Worm (Caenorhabditis elegans) whole organism, young adult: Measurements from ENCODE around the gene F58F12.12.

Experiments used
- C06A6.2 ChIP-seq: fragments of 200-800 bp; sonication (Bioruptor generic); conservative IDR thresholded peaks from 2 replicates; pipeline ENCODE4 v1.3.6; 2022; ENCODE audit warnings: missing genetic modification characterization, missing compliant biosample characterization
- D2030.7 ChIP-seq: fragments of 200-800 bp; sonication (Bioruptor generic); IDR thresholded peaks from 2 replicates; pipeline ENCODE4 v1.3.6; 2022; ENCODE audit warnings: missing genetic modification reagents, missing genetic modification characterization, missing compliant biosample characterization
- F10E7.11 ChIP-seq: sonication (generic microtip); optimal IDR thresholded peaks from 2 replicates; lab custom pipeline; 2017; ENCODE audit warnings: mild to moderate bottlenecking, missing genetic modification characterization, moderate library complexity, missing compliant biosample characterization
- F23B12.7 ChIP-seq: sonication (generic microtip); optimal IDR thresholded peaks from 2 replicates; lab custom pipeline; 2017; ENCODE audit warnings: missing genetic modification characterization, mild to moderate bottlenecking, missing compliant biosample characterization, antibody characterized with exemption, moderate library complexity; ENCODE audit not compliant: insufficient read depth
- F57A8.1 ChIP-seq: fragments of 200-800 bp; sonication (Bioruptor generic); optimal IDR thresholded peaks from 2 replicates; lab custom pipeline; 2018; ENCODE audit warnings: mild to moderate bottlenecking, missing genetic modification characterization, moderate library complexity, missing compliant biosample characterization
- K11D2.4 ChIP-seq: fragments of 200-800 bp; sonication (Bioruptor generic); IDR thresholded peaks from 2 replicates; pipeline ENCODE4 v1.3.6; 2022; ENCODE audit warnings: missing genetic modification reagents, missing genetic modification characterization, missing compliant biosample characterization
- T07F8.4 ChIP-seq: sonication (generic microtip); optimal IDR thresholded peaks from 2 replicates; lab custom pipeline; 2016; ENCODE audit warnings: mild to moderate bottlenecking, missing genetic modification characterization, moderate library complexity, missing compliant biosample characterization
- T26A5.8 ChIP-seq: sonication (generic microtip); optimal IDR thresholded peaks from 2 replicates; lab custom pipeline; 2016; ENCODE audit warnings: missing genetic modification characterization, missing compliant biosample characterization
- Y53G8AR.9 ChIP-seq: fragments of 200-800 bp; sonication (Bioruptor generic); conservative IDR thresholded peaks from 2 replicates; pipeline ENCODE4 v1.3.6; 2022; ENCODE audit warnings: missing genetic modification reagents, missing genetic modification characterization, missing compliant biosample characterization
- Y56A3A.18 ChIP-seq: fragments of 200-800 bp; sonication (Bioruptor generic); IDR thresholded peaks from 2 replicates; pipeline ENCODE4 v1.3.6; 2022; ENCODE audit warnings: missing genetic modification reagents, missing genetic modification characterization, missing compliant biosample characterization
- ZK185.1 ChIP-seq: sonication (generic microtip); optimal IDR thresholded peaks from 2 replicates; lab custom pipeline; 2016; ENCODE audit warnings: mild to moderate bottlenecking, missing genetic modification characterization, missing compliant biosample characterization; ENCODE audit not compliant: poor library complexity, severe bottlenecking
- ama-1 ChIP-seq, 3 experiments: fragments of 150-350 bp in 1 of 3; sonication (generic microtip) in 2 of 3; optimal IDR thresholded peaks; 2 replicates each; lab custom pipeline; 2014 to 2018; ENCODE audit warnings: missing biosample characterization in 2 of 3, missing genetic modification characterization in 2 of 3, missing genetic modification reagents in 2 of 3
- atf-7 ChIP-seq: sonication (generic microtip); optimal IDR thresholded peaks from 2 replicates; lab custom pipeline; 2017; ENCODE audit warnings: mild to moderate bottlenecking, missing genetic modification characterization, missing compliant biosample characterization
- bed-1 ChIP-seq: fragments of 200-800 bp; sonication (Bioruptor generic); IDR thresholded peaks from 2 replicates; pipeline ENCODE4 v1.3.6; 2022; ENCODE audit warnings: missing genetic modification reagents, missing genetic modification characterization, missing compliant biosample characterization
- ccch-3 ChIP-seq: fragments of 200-800 bp; sonication (Bioruptor generic); optimal IDR thresholded peaks from 2 replicates; lab custom pipeline; 2018; ENCODE audit warnings: mild to moderate bottlenecking, missing genetic modification characterization, missing compliant biosample characterization
- cebp-2 ChIP-seq: fragments of 200-800 bp; sonication (Bioruptor generic); IDR thresholded peaks from 2 replicates; pipeline ENCODE4 v1.3.6; 2022; ENCODE audit warnings: missing genetic modification characterization, missing compliant biosample characterization
- egl-18 ChIP-seq: fragments of 200-800 bp; sonication (Bioruptor generic); IDR thresholded peaks from 2 replicates; pipeline ENCODE4 v1.3.6; 2022; ENCODE audit warnings: missing genetic modification reagents, missing genetic modification characterization, missing compliant biosample characterization
- egl-44 ChIP-seq: fragments of 200-800 bp; sonication (Bioruptor generic); IDR thresholded peaks from 2 replicates; pipeline ENCODE4 v1.3.6; 2022; ENCODE audit warnings: missing genetic modification reagents, missing genetic modification characterization, missing compliant biosample characterization
- egrh-3 ChIP-seq: fragments of 200-800 bp; sonication (Bioruptor generic); IDR thresholded peaks from 2 replicates; pipeline ENCODE4 v1.3.6; 2022; ENCODE audit warnings: missing genetic modification reagents, missing genetic modification characterization, missing compliant biosample characterization
- ekl-4 ChIP-seq: fragments of 200-800 bp; sonication (Bioruptor generic); IDR thresholded peaks from 2 replicates; pipeline ENCODE4 v1.3.6; 2022; ENCODE audit warnings: missing genetic modification reagents, missing genetic modification characterization, missing compliant biosample characterization
- hlh-12 ChIP-seq: sonication (generic microtip); optimal IDR thresholded peaks from 2 replicates; lab custom pipeline; 2016; ENCODE audit warnings: missing genetic modification characterization, missing compliant biosample characterization
- hmg-1.2 ChIP-seq: fragments of 200-800 bp; sonication (Bioruptor generic); IDR thresholded peaks from 2 replicates; pipeline ENCODE4 v1.3.6; 2022; ENCODE audit warnings: missing genetic modification reagents, missing genetic modification characterization, missing compliant biosample characterization
- hrde-1 ChIP-seq: sonication (generic microtip); optimal IDR thresholded peaks from 2 replicates; lab custom pipeline; 2016; ENCODE audit warnings: missing genetic modification characterization, mild to moderate bottlenecking, missing compliant biosample characterization, moderate library complexity, missing genotype, missing genetic modification reagents, borderline replicate concordance
- lin-40 ChIP-seq: sonication (generic microtip); optimal IDR thresholded peaks from 2 replicates; lab custom pipeline; 2016; ENCODE audit warnings: missing genetic modification characterization, mild to moderate bottlenecking, missing compliant biosample characterization, missing genotype, missing genetic modification reagents
- lsl-1 ChIP-seq: fragments of 200-800 bp; sonication (Bioruptor generic); optimal IDR thresholded peaks from 2 replicates; lab custom pipeline; 2018; ENCODE audit warnings: mild to moderate bottlenecking, missing genetic modification characterization, moderate library complexity, missing compliant biosample characterization
- madf-10 ChIP-seq: sonication (generic microtip); optimal IDR thresholded peaks from 2 replicates; lab custom pipeline; 2016; ENCODE audit warnings: mild to moderate bottlenecking, missing genetic modification characterization, missing compliant biosample characterization
- madf-6 ChIP-seq: fragments of 200-800 bp; sonication (Bioruptor generic); IDR thresholded peaks from 2 replicates; pipeline ENCODE4 v1.3.6; 2022; ENCODE audit warnings: missing genetic modification reagents, missing genetic modification characterization, missing compliant biosample characterization
- mel-28 ChIP-seq: sonication (generic microtip); optimal IDR thresholded peaks from 2 replicates; lab custom pipeline; 2016; ENCODE audit warnings: borderline replicate concordance, mild to moderate bottlenecking, missing genetic modification characterization, missing compliant biosample characterization
- mxl-1 ChIP-seq: sonication (generic microtip); optimal IDR thresholded peaks from 2 replicates; lab custom pipeline; 2016; ENCODE audit warnings: missing genetic modification characterization, missing compliant biosample characterization
- nfya-1 ChIP-seq: sonication (generic microtip); optimal IDR thresholded peaks from 2 replicates; lab custom pipeline; 2017; ENCODE audit warnings: antibody characterized with exemption, missing compliant biosample characterization, missing genetic modification characterization, borderline replicate concordance; ENCODE audit not compliant: insufficient read depth
- nfyb-1 ChIP-seq: fragments of 200-800 bp; sonication (Bioruptor generic); IDR thresholded peaks from 2 replicates; pipeline ENCODE4 v1.3.6; 2022; ENCODE audit warnings: missing genetic modification reagents, missing genetic modification characterization, missing compliant biosample characterization
- nhr-80 ChIP-seq: sonication (generic microtip); optimal IDR thresholded peaks from 2 replicates; lab custom pipeline; 2016; ENCODE audit warnings: missing genetic modification characterization, missing compliant biosample characterization
- nhr-90 ChIP-seq: sonication (generic microtip); optimal IDR thresholded peaks from 2 replicates; lab custom pipeline; 2016; ENCODE audit warnings: missing genotype, mild to moderate bottlenecking, missing genetic modification characterization, missing compliant biosample characterization
- pbrm-1 ChIP-seq: fragments of 200-800 bp; sonication (Bioruptor generic); IDR thresholded peaks from 2 replicates; pipeline ENCODE4 v1.3.6; 2022; ENCODE audit warnings: missing genetic modification reagents, missing genetic modification characterization, missing compliant biosample characterization
- repo-1 ChIP-seq: sonication (generic microtip); optimal IDR thresholded peaks from 2 replicates; lab custom pipeline; 2017; ENCODE audit warnings: mild to moderate bottlenecking, missing genetic modification characterization, missing compliant biosample characterization
- rpc-1 ChIP-seq, 2 experiments: fragments of 150-350 bp in 1 of 2; sonication (generic microtip) in 1 of 2; optimal IDR thresholded peaks; 2 replicates each; lab custom pipeline; 2014 to 2018; ENCODE audit warnings: missing biosample characterization in 1 of 2, missing genetic modification characterization in 1 of 2, missing genetic modification reagents in 1 of 2, missing genotype in 1 of 2
- sdz-38 ChIP-seq: sonication (generic microtip); optimal IDR thresholded peaks from 2 replicates; lab custom pipeline; 2016; ENCODE audit warnings: missing genotype, missing genetic modification characterization, missing compliant biosample characterization
- snpc-1.3 ChIP-seq: sonication (generic microtip); optimal IDR thresholded peaks from 2 replicates; lab custom pipeline; 2017; ENCODE audit warnings: missing genetic modification characterization, mild to moderate bottlenecking, missing compliant biosample characterization, antibody characterized with exemption, moderate library complexity, missing genotype, missing genetic modification reagents; ENCODE audit not compliant: insufficient read depth
- snpc-4 ChIP-seq, 5 experiments: fragments of 150-350 bp in 1 of 5; sonication (generic microtip) in 4 of 5; optimal IDR thresholded peaks; 2 replicates each; lab custom pipeline; 2014 to 2018; ENCODE audit warnings: missing genetic modification characterization in 5 of 5, missing biosample characterization in 3 of 5, antibody characterized with exemption in 2 of 5, mild to moderate bottlenecking in 2 of 5, missing compliant biosample characterization in 2 of 5, missing genotype in 2 of 5, moderate library complexity in 2 of 5, missing genetic modification reagents in 1 of 5
- tbx-9 ChIP-seq: sonication (generic microtip); optimal IDR thresholded peaks from 2 replicates; lab custom pipeline; 2016; ENCODE audit warnings: borderline replicate concordance, missing genetic modification characterization, inconsistent platforms, missing compliant biosample characterization
- tlf-1 ChIP-seq: fragments of 200-800 bp; sonication (Bioruptor generic); optimal IDR thresholded peaks from 2 replicates; lab custom pipeline; 2018; ENCODE audit warnings: mild to moderate bottlenecking, missing genetic modification characterization, missing compliant biosample characterization
- unc-130 ChIP-seq: sonication (generic microtip); optimal IDR thresholded peaks from 2 replicates; lab custom pipeline; 2016; ENCODE audit warnings: missing genetic modification reagents, missing genetic modification characterization, missing compliant biosample characterization
- xnd-1 ChIP-seq: sonication (generic microtip); optimal IDR thresholded peaks from 2 replicates; lab custom pipeline; 2016; ENCODE audit warnings: missing genotype, missing genetic modification reagents, missing genetic modification characterization, missing compliant biosample characterization
- zim-3 ChIP-seq: sonication (generic microtip); optimal IDR thresholded peaks from 2 replicates; lab custom pipeline; 2017; ENCODE audit warnings: mild to moderate bottlenecking, missing genetic modification characterization, moderate library complexity, missing compliant biosample characterization
- ztf-18 ChIP-seq: sonication (generic microtip); optimal IDR thresholded peaks from 2 replicates; lab custom pipeline; 2016; ENCODE audit warnings: missing genotype, mild to moderate bottlenecking, missing genetic modification characterization, missing compliant biosample characterization
- ztf-3 ChIP-seq: fragments of 200-800 bp; sonication (Bioruptor generic); optimal IDR thresholded peaks from 2 replicates; lab custom pipeline; 2018; ENCODE audit warnings: mild to moderate bottlenecking, missing genetic modification characterization, missing compliant biosample characterization
- ztf-6 ChIP-seq: fragments of 200-800 bp; sonication (Bioruptor generic); IDR thresholded peaks from 2 replicates; pipeline ENCODE4 v1.3.6; 2022; ENCODE audit warnings: missing genetic modification reagents, missing genetic modification characterization, missing compliant biosample characterization

The F58F12.12 gene

ce11 chrII:6370110-6370509 lies 10.9 kb upstream of the F58F12.12 start (continued):
- TF ChIP-seq ccch-3 (GFP tag; lab: Kevin White, UChicago) (no peak), nfyb-1 (peak; percentile 80), repo-1 (tag; lab: Kevin White, UChicago) (no peak), lsl-1 (peak; percentile 75), tlf-1 (GFP tag; lab: Kevin White, UChicago) (peak; percentile 58), T07F8.4 (tag; lab: Kevin White, UChicago) (no peak), T26A5.8 (tag; lab: Kevin White, UChicago) (no peak), C06A6.2 (0 out of 2 replicates have a peak, but pooled peaks have one; percentile 18), F57A8.1 (GFP tag; lab: Kevin White, UChicago) (no peak), atf-7 (peak; percentile 31), bed-1 (no peak), ztf-18 (peak; percentile 75), ZK185.1 (peak; percentile 74), ztf-3 (GFP tag; lab: Kevin White, UChicago) (no peak), egl-44 (GFP tag; lab: Robert Waterston, UW) (peak; percentile 49; the same call in 1 of the 2 replicates), sdz-38 (tag; lab: Kevin White, UChicago) (no peak), snpc-1.3 (tag; lab: Kevin White, UChicago) (peak; percentile 38), K11D2.4 (GFP tag; lab: Robert Waterston, UW) (peak; percentile 54), egl-18 (GFP tag; lab: Robert Waterston, UW) (no peak), cebp-2 (GFP tag; lab: Robert Waterston, UW) (no peak), D2030.7 (GFP tag; lab: Robert Waterston, UW) (peak; percentile 85), F23B12.7 (tag; lab: Kevin White, UChicago) (peak; percentile 95), pbrm-1 (GFP tag; lab: Robert Waterston, UW) (peak; percentile 92), ekl-4 (GFP tag; lab: Robert Waterston, UW) (peak; percentile 59; the same call in 1 of the 2 replicates), hlh-12 (tag; lab: Kevin White, UChicago) (no peak), xnd-1 (peak; percentile 18), tbx-9 (tag; lab: Kevin White, UChicago) (no peak), lin-40 (tag; lab: Kevin White, UChicago) (peak; percentile 72), Y56A3A.18 (no peak), madf-6 (GFP tag; lab: Robert Waterston, UW) (peak; percentile 81), F10E7.11 (tag; lab: Kevin White, UChicago) (no peak), nhr-90 (tag; lab: Kevin White, UChicago) (no peak), Y53G8AR.9 (peak; percentile 42; the same call in 1 of the 2 replicates), madf-10 (no peak), snpc-4 (GFP tag; optimal IDR thresholded peaks at IDR 0.05; lab: Kevin White, UChicago) (no peak), snpc-4 (tag; optimal IDR thresholded peaks at IDR 0.05; lab: Kevin White, UChicago) (peak; percentile 31 to 63 (median 53)), egrh-3 (GFP tag; lab: Robert Waterston, UW) (peak; percentile 41; the same call in 1 of the 2 replicates), unc-130 (GFP tag; lab: Kevin White, UChicago) (peak; percentile 15), hrde-1 (tag; lab: Kevin White, UChicago) (no peak), rpc-1 (optimal IDR thresholded peaks at IDR 0.05; lab: Kevin White, UChicago) (no peak), rpc-1 (tag; optimal IDR thresholded peaks at IDR 0.05; lab: Kevin White, UChicago) (no peak), mel-28 (tag; lab: Kevin White, UChicago) (no peak), zim-3 (tag; lab: Kevin White, UChicago) (no peak), mxl-1 (tag; lab: Kevin White, UChicago) (no peak), ztf-6 (GFP tag; lab: Robert Waterston, UW) (no peak), ama-1 (optimal IDR thresholded peaks at IDR 0.05; lab: Kevin White, UChicago) (no peak), ama-1 (GFP tag; optimal IDR thresholded peaks at IDR 0.05; lab: Kevin White, UChicago) (no peak), nfya-1 (no peak), hmg-1.2 (GFP tag; lab: Robert Waterston, UW) (peak; percentile 97), nhr-80 (tag; lab: Kevin White, UChicago) (peak; percentile 79)
